Worm (Caenorhabditis elegans) whole organism, midembryonic: ENCODE measurements around the gene olrn-1.

ENCODE experiments used
- T22C8.4 ChIP-seq: fragments of 200-800 bp; sonication (Bioruptor generic); IDR thresholded peaks from 2 replicates; pipeline ENCODE4 v1.3.6; 2022; ENCODE audit warnings: missing genetic modification characterization, missing compliant biosample characterization
- cog-1 ChIP-seq: sonication (generic microtip); optimal IDR thresholded peaks from 2 replicates; lab custom pipeline; 2016; ENCODE audit warnings: missing genetic modification characterization, missing compliant biosample characterization
- flt-1 ChIP-seq: fragments of 200-800 bp; sonication (Bioruptor generic); IDR thresholded peaks from 2 replicates; pipeline ENCODE4 v1.3.6; 2022; ENCODE audit warnings: missing genetic modification characterization, missing compliant biosample characterization
- klf-2 ChIP-seq: fragments of 200-800 bp; sonication (Bioruptor generic); conservative IDR thresholded peaks from 2 replicates; pipeline ENCODE4 v1.3.6; 2022; ENCODE audit warnings: missing genetic modification reagents, missing genetic modification characterization, missing compliant biosample characterization
- med-1 ChIP-seq: sonication (generic microtip); optimal IDR thresholded peaks from 2 replicates; lab custom pipeline; 2017; ENCODE audit warnings: missing genetic modification characterization, mild to moderate bottlenecking, missing compliant biosample characterization, antibody characterized with exemption, missing genetic modification reagents; ENCODE audit not compliant: insufficient read depth
- ref-1 ChIP-seq: fragments of 200-800 bp; sonication (Bioruptor generic); conservative IDR thresholded peaks from 2 replicates; pipeline ENCODE4 v1.3.6; 2022; ENCODE audit warnings: missing genetic modification reagents, missing genetic modification characterization, missing compliant biosample characterization
- tab-1 ChIP-seq: fragments of 200-800 bp; sonication (Bioruptor generic); IDR thresholded peaks from 2 replicates; pipeline ENCODE4 v1.3.6; 2022; ENCODE audit warnings: missing genetic modification characterization, missing compliant biosample characterization
- ztf-23 ChIP-seq: fragments of 200-800 bp; sonication (Bioruptor generic); IDR thresholded peaks from 2 replicates; pipeline ENCODE4 v1.3.6; 2022; ENCODE audit warnings: missing genetic modification reagents, missing genetic modification characterization, missing compliant biosample characterization
- ztf-29 ChIP-seq: fragments of 200-800 bp; sonication (Bioruptor generic); IDR thresholded peaks from 2 replicates; pipeline ENCODE4 v1.3.6; 2022; ENCODE audit warnings: missing genetic modification reagents, missing genetic modification characterization, missing compliant biosample characterization

The olrn-1 gene

ce11 chrX:15541437-15541836 is 4.0 kb downstream of the olrn-1 start:
- TF ChIP-seq tab-1 (GFP tag; lab: Robert Waterston, UW) (no peak), klf-2 (GFP tag; lab: Robert Waterston, UW) (no peak), flt-1 (no peak), ref-1 (no peak), cog-1 (no peak), T22C8.4 (no peak), med-1 (GFP tag; lab: Kevin White, UChicago) (no peak), ztf-29 (GFP tag; lab: Robert Waterston, UW) (no peak), ztf-23 (no peak)

DNA sequence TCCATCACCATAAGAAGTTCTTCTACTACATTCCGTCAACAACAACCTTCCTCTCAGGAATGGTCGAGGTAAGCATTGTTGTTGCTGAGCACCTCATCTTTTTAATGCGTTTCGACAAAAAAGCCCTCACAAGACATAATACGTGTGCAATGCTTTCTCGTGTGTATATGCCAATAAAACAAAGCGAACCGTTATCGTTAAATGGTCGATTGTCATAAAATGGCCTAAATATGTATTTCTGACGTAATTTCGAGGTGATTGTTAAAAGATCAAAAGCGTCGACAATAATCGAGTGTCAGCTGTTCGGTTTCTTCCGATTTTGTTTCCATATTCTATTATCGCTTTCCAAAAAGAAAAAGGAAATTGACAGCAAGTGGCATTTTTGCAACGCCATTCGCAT is 7.2 kb downstream of the olrn-1 start:
- no peak for TF ChIP-seq cog-1
- no peak for TF ChIP-seq ref-1
- no peak for TF ChIP-seq ztf-23
- TF ChIP-seq tab-1 (GFP tag; lab: Robert Waterston, UW), result no peak
- no peak for TF ChIP-seq T22C8.4
- no peak for TF ChIP-seq flt-1
- TF ChIP-seq ztf-29 (GFP tag; lab: Robert Waterston, UW), result no peak

DNA sequence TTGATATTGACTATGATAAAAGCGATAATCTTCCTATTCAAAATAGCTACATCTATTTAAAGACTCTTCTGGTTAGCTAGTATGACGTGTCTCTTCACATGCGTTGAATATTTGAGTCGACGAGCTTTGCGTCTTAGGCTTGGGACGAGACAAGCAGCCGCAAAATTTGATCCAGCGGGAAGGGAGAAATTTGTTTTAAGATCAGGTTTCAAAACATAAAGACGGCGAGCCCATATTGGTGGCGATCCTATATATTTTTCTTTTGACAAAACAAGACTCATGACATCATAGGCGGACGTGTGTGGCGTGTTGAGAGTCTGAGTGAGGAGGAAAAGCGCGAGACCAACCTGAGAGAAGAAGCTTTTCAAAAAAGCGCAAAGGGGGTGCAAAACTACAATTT is 8.0 kb downstream of the olrn-1 start:
- TF ChIP-seq med-1 (GFP tag; lab: Kevin White, UChicago) (no peak), cog-1 (no peak), T22C8.4 (no peak), ztf-23 (no peak), ref-1 (no peak), klf-2 (GFP tag; lab: Robert Waterston, UW) (no peak), tab-1 (GFP tag; lab: Robert Waterston, UW) (no peak)

ce11 chrX:15546943-15547342 is 9.5 kb downstream of the olrn-1 start:
- no peak for TF ChIP-seq tab-1 (GFP tag; lab: Robert Waterston, UW)
- no peak for TF ChIP-seq flt-1
- no peak for TF ChIP-seq ztf-23
- no peak for TF ChIP-seq T22C8.4
- no peak for TF ChIP-seq cog-1
- TF ChIP-seq ztf-29 (GFP tag; lab: Robert Waterston, UW), result no peak
- no peak for TF ChIP-seq med-1 (GFP tag; lab: Kevin White, UChicago)
- no peak for TF ChIP-seq ref-1
- no peak for TF ChIP-seq klf-2 (GFP tag; lab: Robert Waterston, UW)

DNA sequence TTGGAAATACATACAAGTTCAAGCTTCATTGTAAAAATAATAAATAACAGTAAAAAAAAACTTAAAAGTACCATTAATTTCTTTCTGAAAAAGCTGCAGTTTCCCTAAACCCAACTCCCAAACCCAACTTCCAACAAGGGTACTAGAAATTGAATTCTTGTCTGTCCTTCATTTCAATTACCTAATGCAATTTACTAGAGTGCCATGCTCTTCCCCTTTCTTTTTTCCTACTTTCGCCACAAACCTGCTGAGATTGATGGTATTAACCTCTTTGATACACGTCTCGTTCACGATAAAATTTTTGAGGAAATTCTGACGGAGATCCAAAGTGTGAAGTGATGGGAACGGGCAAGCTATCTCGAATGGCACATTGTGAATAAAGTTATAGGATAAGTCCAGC is 10.4 kb downstream of the olrn-1 start:
- TF ChIP-seq ref-1, result no peak
- no peak for TF ChIP-seq tab-1 (GFP tag; lab: Robert Waterston, UW)
- TF ChIP-seq ztf-23, result no peak
- TF ChIP-seq flt-1, result no peak
- TF ChIP-seq med-1 (GFP tag; lab: Kevin White, UChicago), result no peak
- TF ChIP-seq ztf-29 (GFP tag; lab: Robert Waterston, UW), result no peak
- TF ChIP-seq cog-1, result no peak
- no peak for TF ChIP-seq T22C8.4
- TF ChIP-seq klf-2 (GFP tag; lab: Robert Waterston, UW), result no peak

DNA sequence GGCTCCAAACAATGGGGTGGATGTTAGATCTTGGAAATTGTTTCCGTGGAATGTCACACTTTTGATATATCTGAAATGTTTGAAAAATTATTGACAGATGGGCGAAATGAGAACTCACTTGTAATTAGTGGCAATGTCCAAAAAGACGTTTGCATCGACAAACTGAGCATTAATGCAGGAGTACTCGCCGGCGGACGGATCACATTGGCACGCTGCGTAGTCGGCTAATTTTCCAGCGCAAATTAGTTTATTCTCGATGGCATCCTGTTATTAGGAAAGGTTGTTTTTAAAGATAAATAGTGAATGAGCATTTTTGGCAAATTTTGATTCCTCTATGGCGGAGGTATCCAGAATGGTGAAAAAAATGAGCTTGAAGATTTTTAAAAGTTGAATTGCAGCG is 13.3 kb downstream of the olrn-1 start:
- no peak for TF ChIP-seq med-1 (GFP tag; lab: Kevin White, UChicago)
- no peak for TF ChIP-seq T22C8.4
- no peak for TF ChIP-seq ztf-29 (GFP tag; lab: Robert Waterston, UW)
- TF ChIP-seq ztf-23, result no peak
- no peak for TF ChIP-seq klf-2 (GFP tag; lab: Robert Waterston, UW)

ce11 chrX:15552024-15552769 is 14.7 kb downstream of the olrn-1 start:
- TF ChIP-seq cog-1, result no peak
- TF ChIP-seq ztf-29 (GFP tag; lab: Robert Waterston, UW), result no peak
- no peak for TF ChIP-seq flt-1
- TF ChIP-seq T22C8.4, result no peak
- no peak for TF ChIP-seq ref-1
- TF ChIP-seq med-1 (GFP tag; lab: Kevin White, UChicago), result no peak
- TF ChIP-seq tab-1 (GFP tag; lab: Robert Waterston, UW), result no peak
- TF ChIP-seq klf-2 (GFP tag; lab: Robert Waterston, UW), result no peak
- TF ChIP-seq ztf-23, result no peak

DNA sequence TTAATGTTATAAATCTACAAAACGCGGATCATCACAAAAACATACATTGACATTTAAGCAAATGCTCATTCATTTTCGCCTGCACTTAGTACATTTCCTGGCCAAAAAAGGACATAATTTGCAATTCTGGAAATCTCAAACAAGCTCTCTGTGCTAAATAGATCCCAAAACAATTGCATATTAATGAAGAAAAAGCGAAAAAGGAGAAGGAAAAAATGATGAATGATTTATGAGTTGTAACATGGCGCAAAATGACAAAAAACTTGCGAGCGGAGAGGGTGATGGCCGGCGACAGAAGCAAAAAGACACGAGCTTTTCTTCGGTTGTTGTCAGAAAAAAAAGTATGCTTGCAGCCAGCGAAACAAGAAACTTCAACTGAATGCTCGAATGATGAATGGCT is 17.4 kb downstream of the olrn-1 start:
- TF ChIP-seq ztf-23 (no peak), flt-1 (no peak), T22C8.4 (no peak), cog-1 (no peak), ztf-29 (GFP tag; lab: Robert Waterston, UW) (no peak), tab-1 (GFP tag; lab: Robert Waterston, UW) (no peak), ref-1 (no peak), klf-2 (GFP tag; lab: Robert Waterston, UW) (no peak), med-1 (GFP tag; lab: Kevin White, UChicago) (no peak)

- no peak for TF ChIP-seq ztf-23
- TF ChIP-seq klf-2 (GFP tag; lab: Robert Waterston, UW), result no peak
- TF ChIP-seq T22C8.4, result no peak
- TF ChIP-seq med-1 (GFP tag; lab: Kevin White, UChicago), result no peak
- no peak for TF ChIP-seq cog-1
- TF ChIP-seq tab-1 (GFP tag; lab: Robert Waterston, UW), result no peak
These were observed 18.1 kb downstream of the olrn-1 start for ce11 chrX:15555529-15555928.

- TF ChIP-seq ref-1, result no peak
- no peak for TF ChIP-seq ztf-29 (GFP tag; lab: Robert Waterston, UW)
- no peak for TF ChIP-seq med-1 (GFP tag; lab: Kevin White, UChicago)
These were observed 20.4 kb downstream of the olrn-1 start, which contains the start of gene lron-3 for ce11 chrX:15557849-15558248. TSS of gene lron-3 (minus strand) at chrX:15557949.

ce11 chrX:15559473-15559872 is 22.0 kb downstream of the olrn-1 start:
- TF ChIP-seq tab-1 (GFP tag; lab: Robert Waterston, UW), result no peak
- TF ChIP-seq med-1 (GFP tag; lab: Kevin White, UChicago), result no peak
- TF ChIP-seq flt-1, result no peak
- no peak for TF ChIP-seq ztf-29 (GFP tag; lab: Robert Waterston, UW)
- TF ChIP-seq klf-2 (GFP tag; lab: Robert Waterston, UW), result no peak
- no peak for TF ChIP-seq cog-1
- no peak for TF ChIP-seq ztf-23
- no peak for TF ChIP-seq ref-1
- no peak for TF ChIP-seq T22C8.4
